Fruit fly (Drosophila melanogaster): Measurements from ENCODE around the gene ovm.

- TF ChIP-seq ttk (optimal IDR thresholded peaks at IDR 0.05) (no peak), Sin3A (optimal IDR thresholded peaks at IDR 0.05) (no peak), insv (optimal IDR thresholded peaks at IDR 0.05) (no peak)
Observed at dm6 chr2L:122167-123006, 18.4 kb downstream of the ovm start.
